Fruit fly (Drosophila melanogaster): Measurements from ENCODE around the gene Droj2.

Droj2 gene

dm6 chr3R:13428341-13429040 lies 46.6 kb downstream of the Droj2 start (continued):
- TF ChIP-seq lab (GFP tag; optimal IDR thresholded peaks at IDR 0.05) (peak; percentile 73), CG3847 (GFP tag; IDR thresholded peaks at IDR 0.05) (peak; percentile 50; the same call in 1 of the 2 replicates), CG4617 (GFP tag; optimal IDR thresholded peaks at IDR 0.05; ENCODE audit: borderline replicate concordance) (peak; percentile 31), nom (GFP tag; optimal IDR thresholded peaks at IDR 0.05) (peak; percentile 34), tgo (GFP tag; IDR thresholded peaks at IDR 0.05) (peak; percentile 67), Trl (optimal IDR thresholded peaks at IDR 0.05) (no peak), Trl (GFP tag; optimal IDR thresholded peaks at IDR 0.05) (peak; percentile 19), Xbp1 (GFP tag; optimal IDR thresholded peaks at IDR 0.05) (peak; percentile 73), Doc3 (GFP tag; IDR thresholded peaks at IDR 0.05; ENCODE audit: partially characterized antibody) (no peak), seq (GFP tag; IDR thresholded peaks at IDR 0.05) (peak; percentile 32; the same call in 1 of the 2 replicates), CG16779 (GFP tag; IDR thresholded peaks at IDR 0.05) (no peak), psq (GFP tag; optimal IDR thresholded peaks at IDR 0.05) (no peak), CG3407 (GFP tag; optimal IDR thresholded peaks at IDR 0.05) (peak; percentile 29), CG12219 (GFP tag; optimal IDR thresholded peaks at IDR 0.05) (peak; percentile 65), hb (GFP tag; IDR thresholded peaks at IDR 0.05; ENCODE audit: partially characterized antibody) (no peak), CG17612 (GFP tag; IDR thresholded peaks at IDR 0.05) (0 out of 2 replicates have a peak, but pooled peaks have one; percentile 16), bsh (GFP tag; optimal IDR thresholded peaks at IDR 0.05) (peak; percentile 60 to 82), Atf-2 (GFP tag; optimal IDR thresholded peaks at IDR 0.05) (peak; percentile 35), dm (GFP tag; optimal IDR thresholded peaks at IDR 0.05) (no peak), tup (GFP tag; optimal IDR thresholded peaks at IDR 0.05) (peak; percentile 23), maf-S (GFP tag; optimal IDR thresholded peaks at IDR 0.05) (peak; percentile 26), Sox100B (GFP tag; optimal IDR thresholded peaks at IDR 0.05) (peak; percentile 46), CG32532 (GFP tag; IDR thresholded peaks at IDR 0.05) (peak; percentile 54), BtbVII (GFP tag; optimal IDR thresholded peaks at IDR 0.05) (peak; percentile 50), CG11247 (GFP tag; IDR thresholded peaks at IDR 0.05) (peak; percentile 48; the same call in 1 of the 2 replicates), repo (GFP tag; optimal IDR thresholded peaks at IDR 0.05) (no peak), gsb (GFP tag; IDR thresholded peaks at IDR 0.05) (peak; percentile 44; the same call in 1 of the 2 replicates), bigmax (GFP tag; optimal IDR thresholded peaks at IDR 0.05) (no peak), CG42726 (GFP tag; IDR thresholded peaks at IDR 0.05; ENCODE audit: partially characterized antibody) (no peak), Gsc (GFP tag; IDR thresholded peaks at IDR 0.05) (0 out of 2 replicates have a peak, but pooled peaks have one; percentile 14), run (tag; optimal IDR thresholded peaks at IDR 0.05) (peak; percentile 37), wek (GFP tag; optimal IDR thresholded peaks at IDR 0.05) (peak; percentile 4), pb (GFP tag; optimal IDR thresholded peaks at IDR 0.05) (no peak), Spps (tag; optimal IDR thresholded peaks at IDR 0.05) (peak; percentile 43), CG7786 (GFP tag; optimal IDR thresholded peaks at IDR 0.05) (peak; percentile 49), ATbp (GFP tag; optimal IDR thresholded peaks at IDR 0.05) (peak; percentile 73), tin (GFP tag; optimal IDR thresholded peaks at IDR 0.05) (peak; percentile 77), gsb-n (tag; optimal IDR thresholded peaks at IDR 0.05) (peak; percentile 62), CHES-1-like (GFP tag; optimal IDR thresholded peaks at IDR 0.05) (no peak), fd96Cb (tag; optimal IDR thresholded peaks at IDR 0.05) (peak; percentile 79), Tbp (GFP tag; optimal IDR thresholded peaks at IDR 0.05) (no peak), trh (GFP tag; optimal IDR thresholded peaks at IDR 0.05) (peak; percentile 21), CG34224 (GFP tag; IDR thresholded peaks at IDR 0.05; ENCODE audit: partially characterized antibody) (no peak), tna (GFP tag; IDR thresholded peaks at IDR 0.05; ENCODE audit: partially characterized antibody) (no peak), Taf1 (GFP tag; IDR thresholded peaks at IDR 0.05) (0 out of 2 replicates have a peak, but pooled peaks have one; percentile 35), BEAF-32 (GFP tag; optimal IDR thresholded peaks at IDR 0.05) (no peak), eyg (GFP tag; optimal IDR thresholded peaks at IDR 0.05) (no peak), slbo (GFP tag; IDR thresholded peaks at IDR 0.05) (peak; percentile 71), CG34376 (GFP tag; optimal IDR thresholded peaks at IDR 0.05) (no peak)
